Fruit fly (Drosophila melanogaster) whole organism, embryonic: ENCODE measurements around the gene kibra.

Experiments
- Abd-B ChIP-seq: fragments of 200-800 bp; sonication (Bioruptor generic); optimal IDR thresholded peaks from 2 replicates; lab custom pipeline; 2018; ENCODE audit warnings: missing biosample characterization, mild to moderate bottlenecking, missing genetic modification characterization, moderate library complexity
- Atf-2 ChIP-seq: fragments of 200-800 bp; sonication (Bioruptor generic); optimal IDR thresholded peaks from 2 replicates; lab custom pipeline; 2016; ENCODE audit warnings: missing biosample characterization, missing genetic modification characterization
- Bteb2 ChIP-seq: fragments of 200-800 bp; sonication (Bioruptor generic); optimal IDR thresholded peaks from 2 replicates; lab custom pipeline; 2016; ENCODE audit warnings: missing biosample characterization, missing genetic modification characterization
- CG13287 ChIP-seq: fragments of 200-800 bp; sonication (Bioruptor generic); IDR thresholded peaks from 2 replicates; pipeline ENCODE4 v1.3.6; 2022; ENCODE audit warnings: missing biosample characterization, missing genetic modification characterization; ENCODE audit not compliant: partially characterized antibody
- CG13424 ChIP-seq: fragments of 200-800 bp; sonication (Bioruptor generic); optimal IDR thresholded peaks from 2 replicates; lab custom pipeline; 2019; ENCODE audit warnings: missing biosample characterization, mild to moderate bottlenecking, missing genetic modification characterization, moderate library complexity
- CG1529 ChIP-seq: fragments of 200-800 bp; sonication (Bioruptor generic); optimal IDR thresholded peaks from 3 replicates; lab custom pipeline; 2018; ENCODE audit warnings: missing biosample characterization, missing genetic modification characterization
- CG15514 ChIP-seq: fragments of 200-800 bp; sonication (Bioruptor generic); optimal IDR thresholded peaks from 3 replicates; lab custom pipeline; 2017; ENCODE audit warnings: missing biosample characterization, missing genetic modification characterization, mild to moderate bottlenecking, moderate library complexity, missing genetic modification reagents
- CG1832 ChIP-seq: fragments of 200-800 bp; sonication (Bioruptor generic); optimal IDR thresholded peaks from 2 replicates; lab custom pipeline; 2017; ENCODE audit warnings: missing biosample characterization, mild to moderate bottlenecking, missing genetic modification characterization, inconsistent platforms
- CG2875 ChIP-seq: fragments of 200-800 bp; sonication (Bioruptor generic); optimal IDR thresholded peaks from 2 replicates; lab custom pipeline; 2017; ENCODE audit warnings: missing biosample characterization, mild to moderate bottlenecking, missing genetic modification characterization, missing genetic modification reagents
- CG31441 ChIP-seq: fragments of 200-800 bp; sonication (Bioruptor generic); IDR thresholded peaks from 2 replicates; pipeline ENCODE4 v1.3.6; 2022; ENCODE audit warnings: missing biosample characterization, missing genetic modification characterization
- CG4707 ChIP-seq: fragments of 200-800 bp; sonication (Bioruptor generic); optimal IDR thresholded peaks from 2 replicates; lab custom pipeline; 2018; ENCODE audit warnings: missing biosample characterization, mild to moderate bottlenecking, missing genetic modification characterization, moderate library complexity
- CG5245 ChIP-seq: fragments of 200-800 bp; sonication (Bioruptor generic); optimal IDR thresholded peaks from 3 replicates; lab custom pipeline; 2016; ENCODE audit warnings: missing biosample characterization, missing genetic modification characterization
- CG5953 ChIP-seq: fragments of 200-800 bp; sonication (Bioruptor generic); IDR thresholded peaks from 2 replicates; pipeline ENCODE4 v1.3.6; 2022; ENCODE audit warnings: missing biosample characterization, missing genetic modification characterization
- CG8089 ChIP-seq: fragments of 200-800 bp; sonication (Bioruptor generic); optimal IDR thresholded peaks from 3 replicates; lab custom pipeline; 2016; ENCODE audit warnings: missing biosample characterization, missing genetic modification characterization
- CG9215 ChIP-seq: fragments of 200-800 bp; sonication (Bioruptor generic); IDR thresholded peaks from 2 replicates; pipeline ENCODE4 v1.3.6; 2022; ENCODE audit warnings: missing biosample characterization, missing genetic modification characterization
- CG9437 ChIP-seq: fragments of 200-800 bp; sonication (Bioruptor generic); optimal IDR thresholded peaks from 2 replicates; lab custom pipeline; 2018; ENCODE audit warnings: missing biosample characterization, mild to moderate bottlenecking, missing genetic modification characterization
- CG9609 ChIP-seq: fragments of 200-800 bp; sonication (Bioruptor generic); optimal IDR thresholded peaks from 3 replicates; lab custom pipeline; 2016; ENCODE audit warnings: missing biosample characterization, missing genetic modification characterization
- CG9817 ChIP-seq: fragments of 200-800 bp; sonication (Bioruptor generic); optimal IDR thresholded peaks from 2 replicates; lab custom pipeline; 2018; ENCODE audit warnings: missing biosample characterization, mild to moderate bottlenecking, missing genetic modification characterization, moderate library complexity
- CG9932 ChIP-seq: fragments of 200-800 bp; sonication (Bioruptor generic); IDR thresholded peaks from 2 replicates; pipeline ENCODE4 v1.3.6; 2022; ENCODE audit warnings: missing biosample characterization, missing genetic modification characterization
- Dad ChIP-seq: fragments of 200-800 bp; sonication (Bioruptor generic); optimal IDR thresholded peaks from 3 replicates; lab custom pipeline; 2016; ENCODE audit warnings: missing biosample characterization, missing genetic modification characterization
- HLH3B ChIP-seq: fragments of 200-800 bp; sonication (Bioruptor generic); IDR thresholded peaks from 2 replicates; pipeline ENCODE4 v1.3.6; 2022; ENCODE audit warnings: missing biosample characterization, missing genetic modification characterization
- HmgD ChIP-seq: fragments of 200-800 bp; sonication (Bioruptor generic); optimal IDR thresholded peaks from 3 replicates; lab custom pipeline; 2016; ENCODE audit warnings: missing biosample characterization, missing genetic modification characterization
- Hmx ChIP-seq: fragments of 200-800 bp; sonication (Bioruptor generic); optimal IDR thresholded peaks from 2 replicates; lab custom pipeline; 2016; ENCODE audit warnings: missing biosample characterization, missing genetic modification characterization
- Hsf ChIP-seq: fragments of 200-800 bp; sonication (Bioruptor generic); optimal IDR thresholded peaks from 3 replicates; lab custom pipeline; 2016; ENCODE audit warnings: missing biosample characterization, missing genetic modification characterization
- Lim3 ChIP-seq: fragments of 200-800 bp; sonication (Bioruptor generic); IDR thresholded peaks from 2 replicates; pipeline ENCODE4 v1.3.6; 2022; ENCODE audit warnings: missing biosample characterization, missing genetic modification characterization
- Stat92E ChIP-seq, 3 experiments: fragments of >200 bp in 2 of 3; fragments of 200-800 bp in 1 of 3; sonication (Bioruptor generic) in 1 of 3; optimal IDR thresholded peaks; 2 replicates each; lab custom pipeline; 2017 to 2019; ENCODE audit warnings: missing biosample characterization in 3 of 3, missing genetic modification characterization in 3 of 3, mild to moderate bottlenecking in 1 of 3, moderate library complexity in 1 of 3
- Taf1 ChIP-seq: fragments of 200-800 bp; sonication (Bioruptor generic); IDR thresholded peaks from 2 replicates; pipeline ENCODE4 v1.3.6; 2022; ENCODE audit warnings: missing biosample characterization, missing genetic modification characterization
- Xrp1 ChIP-seq: fragments of 200-800 bp; sonication (Bioruptor generic); IDR thresholded peaks from 2 replicates; pipeline ENCODE4 v1.3.6; 2022; ENCODE audit warnings: missing biosample characterization, missing genetic modification characterization
- cad ChIP-seq: fragments of >200 bp; optimal IDR thresholded peaks from 2 replicates; lab custom pipeline; 2017; ENCODE audit warnings: missing biosample characterization, missing genetic modification characterization
- caup ChIP-seq: fragments of 200-800 bp; sonication (Bioruptor generic); optimal IDR thresholded peaks from 3 replicates; lab custom pipeline; 2017; ENCODE audit warnings: missing biosample characterization, mild to moderate bottlenecking, missing genetic modification characterization, moderate library complexity; ENCODE audit not compliant: severe bottlenecking
- da ChIP-seq: fragments of 200-800 bp; sonication (Bioruptor generic); optimal IDR thresholded peaks from 2 replicates; lab custom pipeline; 2016; ENCODE audit warnings: missing biosample characterization, missing genetic modification characterization
- disco-r ChIP-seq: fragments of 200-800 bp; sonication (Bioruptor generic); optimal IDR thresholded peaks from 2 replicates; lab custom pipeline; 2016; ENCODE audit warnings: missing biosample characterization, missing genetic modification characterization
- ind ChIP-seq: fragments of 200-800 bp; sonication (Bioruptor generic); optimal IDR thresholded peaks from 3 replicates; lab custom pipeline; 2016; ENCODE audit warnings: missing biosample characterization, missing genetic modification characterization
- jumu ChIP-seq: fragments of 200-800 bp; sonication (Bioruptor generic); optimal IDR thresholded peaks from 3 replicates; lab custom pipeline; 2016; ENCODE audit warnings: missing biosample characterization, missing genetic modification characterization
- ken ChIP-seq: fragments of 200-800 bp; sonication (Bioruptor generic); IDR thresholded peaks from 3 replicates; pipeline ENCODE4 v1.3.6; 2022; ENCODE audit warnings: missing biosample characterization, missing genetic modification characterization
- mirr ChIP-seq: fragments of 200-800 bp; sonication (Bioruptor generic); optimal IDR thresholded peaks from 3 replicates; lab custom pipeline; 2018; ENCODE audit warnings: missing biosample characterization, mild to moderate bottlenecking, missing genetic modification characterization
- nau ChIP-seq: fragments of 200-800 bp; sonication (Bioruptor generic); optimal IDR thresholded peaks from 3 replicates; lab custom pipeline; 2017; ENCODE audit warnings: missing biosample characterization, mild to moderate bottlenecking, missing genetic modification characterization, missing genetic modification reagents
- nmo ChIP-seq: fragments of 200-800 bp; sonication (Bioruptor generic); optimal IDR thresholded peaks from 2 replicates; lab custom pipeline; 2018; ENCODE audit warnings: missing biosample characterization, mild to moderate bottlenecking, missing genetic modification characterization, moderate library complexity
- nom ChIP-seq: fragments of 200-800 bp; sonication (Bioruptor generic); optimal IDR thresholded peaks from 2 replicates; lab custom pipeline; 2017; ENCODE audit warnings: missing biosample characterization, missing genetic modification characterization, mild to moderate bottlenecking, moderate library complexity, missing genetic modification reagents
- odd ChIP-seq: fragments of 200-800 bp; sonication (Bioruptor generic); optimal IDR thresholded peaks from 2 replicates; lab custom pipeline; 2017; ENCODE audit warnings: missing biosample characterization, mild to moderate bottlenecking, missing genetic modification characterization
- onecut ChIP-seq: fragments of 200-800 bp; sonication (Bioruptor generic); IDR thresholded peaks from 2 replicates; pipeline ENCODE4 v1.3.6; 2022; ENCODE audit warnings: missing biosample characterization, missing genetic modification characterization
- peb ChIP-seq: fragments of 200-800 bp; sonication (Bioruptor generic); IDR thresholded peaks from 2 replicates; pipeline ENCODE4 v1.3.6; 2022; ENCODE audit warnings: missing biosample characterization, missing genetic modification characterization
- row ChIP-seq: fragments of 200-800 bp; sonication (Bioruptor generic); IDR thresholded peaks from 3 replicates; pipeline ENCODE4 v1.3.6; 2022; ENCODE audit warnings: missing biosample characterization, missing genetic modification characterization
- schlank ChIP-seq: fragments of 200-800 bp; sonication (Bioruptor generic); optimal IDR thresholded peaks from 2 replicates; lab custom pipeline; 2018; ENCODE audit warnings: missing biosample characterization, mild to moderate bottlenecking, missing genetic modification characterization
- sqz ChIP-seq: fragments of 200-800 bp; sonication (Bioruptor generic); optimal IDR thresholded peaks from 3 replicates; lab custom pipeline; 2018; ENCODE audit warnings: missing biosample characterization, mild to moderate bottlenecking, missing genetic modification characterization
- sr ChIP-seq: fragments of 200-800 bp; sonication (Bioruptor generic); IDR thresholded peaks from 3 replicates; pipeline ENCODE4 v1.3.6; 2022; ENCODE audit warnings: missing biosample characterization, missing genetic modification characterization
- ssp ChIP-seq: fragments of 200-800 bp; sonication (Bioruptor generic); IDR thresholded peaks from 2 replicates; pipeline ENCODE4 v1.3.6; 2022; ENCODE audit warnings: missing biosample characterization, missing genetic modification characterization
- tup ChIP-seq: fragments of 200-800 bp; sonication (Bioruptor generic); optimal IDR thresholded peaks from 2 replicates; lab custom pipeline; 2016; ENCODE audit warnings: missing biosample characterization, mild to moderate bottlenecking, missing genetic modification characterization, moderate library complexity
- yki ChIP-seq: fragments of >200 bp; optimal IDR thresholded peaks from 3 replicates; lab custom pipeline; 2018
- zfh1 ChIP-seq: fragments of 200-800 bp; sonication (Bioruptor generic); IDR thresholded peaks from 3 replicates; pipeline ENCODE4 v1.3.6; 2022; ENCODE audit warnings: missing biosample characterization, missing genetic modification characterization

Gene kibra

dm6 chr3R:14714147-14714903 is 9.7 kb downstream of the kibra start (continued):
- TF ChIP-seq CG13287 (GFP tag; lab: Robert Waterston, UW) (0 out of 2 replicates have a peak, but pooled peaks have one; percentile 6), sqz (GFP tag; lab: Kevin White, UChicago) (peak; percentile 75), Dad (GFP tag; lab: Kevin White, UChicago) (no peak), da (GFP tag; lab: Kevin White, UChicago) (no peak), nmo (peak; percentile 87), Hmx (no peak), Taf1 (no peak), mirr (GFP tag; lab: Kevin White, UChicago) (no peak), CG13424 (tag; lab: Kevin White, UChicago) (peak; percentile 84), CG5245 (GFP tag; lab: Kevin White, UChicago) (peak; percentile 81), CG8089 (GFP tag; lab: Kevin White, UChicago) (no peak), Xrp1 (GFP tag; lab: Robert Waterston, UW) (peak; percentile 79), nom (peak; percentile 85), CG31441 (peak; percentile 75), CG9215 (GFP tag; lab: Robert Waterston, UW) (no peak), cad (no peak), ken (no peak), row (GFP tag; lab: Robert Waterston, UW) (peak; percentile 37; the same call in 2 of the 3 replicates), CG9437 (peak; percentile 30), Hsf (GFP tag; lab: Kevin White, UChicago) (no peak), Lim3 (no peak), HLH3B (GFP tag; lab: Robert Waterston, UW) (peak; percentile 75), Abd-B (GFP tag; lab: Kevin White, UChicago) (peak; percentile 73), CG4707 (GFP tag; lab: Kevin White, UChicago) (no peak), Bteb2 (GFP tag; lab: Kevin White, UChicago) (no peak), Stat92E (GFP tag; optimal IDR thresholded peaks at IDR 0.05; lab: Kevin White, UChicago) (peak in 1 of 3 experiments; percentile 84), zfh1 (GFP tag; lab: Robert Waterston, UW) (0 out of 3 replicates have a peak, but pooled peaks have one; percentile 31), onecut (peak; percentile 42), CG15514 (no peak), peb (GFP tag; lab: Robert Waterston, UW) (no peak), caup (GFP tag; lab: Kevin White, UChicago) (no peak), CG9932 (GFP tag; lab: Robert Waterston, UW) (no peak), nau (peak; percentile 60), ssp (GFP tag; lab: Robert Waterston, UW) (peak; percentile 42; the same call in 1 of the 2 replicates), schlank (tag; lab: Kevin White, UChicago) (no peak), yki (lab: Kevin White, UChicago) (peak; percentile 30), Atf-2 (no peak), CG5953 (no peak), disco-r (GFP tag; lab: Kevin White, UChicago) (no peak), HmgD (GFP tag; lab: Kevin White, UChicago) (no peak), tup (GFP tag; lab: Kevin White, UChicago) (no peak), CG9817 (peak; percentile 52), CG9609 (no peak), CG2875 (GFP tag; lab: Kevin White, UChicago) (peak; percentile 47), odd (GFP tag; lab: Kevin White, UChicago) (peak; percentile 21), sr (no peak), ind (peak; percentile 52), CG1529 (peak; percentile 4), jumu (peak; percentile 11), CG1832 (GFP tag; lab: Kevin White, UChicago) (peak; percentile 89)
